Fruit fly (Drosophila melanogaster): Measurements from ENCODE around the gene Tengl2.

Tengl2 gene

DNA sequence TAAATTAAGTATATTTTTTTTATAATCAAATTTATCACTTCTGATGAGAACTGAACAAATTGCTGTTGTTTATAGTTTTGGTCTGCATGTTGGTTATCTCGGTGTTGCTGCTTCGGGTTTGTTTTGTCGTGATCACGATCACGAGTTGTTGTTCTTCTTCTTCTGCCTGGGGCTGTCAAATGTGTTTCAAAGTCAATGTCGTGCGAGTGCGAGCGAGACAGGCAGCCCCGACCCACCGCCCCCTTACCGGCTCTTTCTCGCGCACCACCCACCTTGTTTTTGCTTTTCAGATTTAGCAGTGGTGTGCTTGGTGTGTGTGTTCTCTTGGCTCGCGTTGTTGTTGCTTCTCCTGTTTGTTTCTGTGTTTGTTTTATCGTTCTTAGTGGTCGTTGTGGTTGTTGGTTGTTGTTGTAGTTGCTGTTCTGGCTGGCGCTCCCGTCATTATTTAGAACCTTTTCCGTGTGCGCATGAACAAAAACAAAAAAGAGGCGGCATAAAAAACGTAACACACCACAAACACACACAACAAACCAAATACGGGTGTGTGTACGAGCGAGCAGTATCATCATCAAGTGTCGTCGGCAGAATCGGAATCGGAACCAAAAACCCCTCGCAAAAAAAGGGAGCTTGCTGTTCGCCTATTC lies 41.6 kb downstream of the Tengl2 start, which contains the start of gene COX7AL2:
Gene COX7AL2, minus strand, starts transcription at position 438 of the 644 bp plus-strand sequence.
- no peak for TF ChIP-seq jim (GFP tag; optimal IDR thresholded peaks at IDR 0.05)
- peak in 1 of 2 experiments; percentile 46 for TF ChIP-seq foxo (GFP tag; optimal IDR thresholded peaks at IDR 0.05)
- TF ChIP-seq HLH106 (tag; optimal IDR thresholded peaks at IDR 0.05): peak; percentile 7
- TF ChIP-seq rgr (GFP tag; optimal IDR thresholded peaks at IDR 0.05): peak; percentile 52
- TF ChIP-seq dmrt93B (GFP tag; optimal IDR thresholded peaks at IDR 0.05): peak; percentile 8
- peak; percentile 44 for TF ChIP-seq OdsH (GFP tag; optimal IDR thresholded peaks at IDR 0.05)
- TF ChIP-seq dl (GFP tag; optimal IDR thresholded peaks at IDR 0.05; ENCODE audit: insufficient read depth in 1 of 2, partially characterized antibody in 2 of 2): peak in 1 of 2 experiments; percentile 49
- TF ChIP-seq Sp1 (GFP tag; optimal IDR thresholded peaks at IDR 0.05): peak; percentile 5
- peak; percentile 63 for TF ChIP-seq psq (GFP tag; optimal IDR thresholded peaks at IDR 0.05)
- peak; percentile 49 for TF ChIP-seq Hr83 (GFP tag; optimal IDR thresholded peaks at IDR 0.05; ENCODE audit: poor library complexity, severe bottlenecking)
- TF ChIP-seq br (GFP tag; optimal IDR thresholded peaks at IDR 0.05): no peak
- no peak for TF ChIP-seq Myc (optimal IDR thresholded peaks at IDR 0.05)
- no peak for TF ChIP-seq Rel (GFP tag; optimal IDR thresholded peaks at IDR 0.05)
- TF ChIP-seq Rel (tag; optimal IDR thresholded peaks at IDR 0.05): peak; percentile 65

dm6 chr2L:2196590-2197474 lies 42.4 kb downstream of the Tengl2 start:
- peak; percentile 96 for TF ChIP-seq CrebA (GFP tag; optimal IDR thresholded peaks at IDR 0.05; ENCODE audit: borderline replicate concordance)
- TF ChIP-seq Jra (GFP tag; optimal IDR thresholded peaks at IDR 0.05): peak; percentile 69
- TF ChIP-seq br (GFP tag; optimal IDR thresholded peaks at IDR 0.05): peak; percentile 41
- peak; percentile 76 for TF ChIP-seq HLH106 (tag; optimal IDR thresholded peaks at IDR 0.05)
- TF ChIP-seq Rel (GFP tag; optimal IDR thresholded peaks at IDR 0.05): no peak
- TF ChIP-seq Rel (tag; optimal IDR thresholded peaks at IDR 0.05): peak; percentile 90
- peak; percentile 44 for TF ChIP-seq Hnf4 (GFP tag; optimal IDR thresholded peaks at IDR 0.05)
- TF ChIP-seq rgr (GFP tag; optimal IDR thresholded peaks at IDR 0.05): peak; percentile 64
- TF ChIP-seq Abd-B (GFP tag; optimal IDR thresholded peaks at IDR 0.05): no peak
- no peak for TF ChIP-seq usp (GFP tag; optimal IDR thresholded peaks at IDR 0.05)
- peak; percentile 71 for TF ChIP-seq psq (GFP tag; optimal IDR thresholded peaks at IDR 0.05)
- TF ChIP-seq OdsH (GFP tag; optimal IDR thresholded peaks at IDR 0.05): peak; percentile 69
- no peak for TF ChIP-seq CG32264 (GFP tag; optimal IDR thresholded peaks at IDR 0.05)
- TF ChIP-seq sv (GFP tag; optimal IDR thresholded peaks at IDR 0.05): peak; percentile 75
- peak; percentile 96 for TF ChIP-seq tai (GFP tag; optimal IDR thresholded peaks at IDR 0.05)
- TF ChIP-seq ey (GFP tag; optimal IDR thresholded peaks at IDR 0.05): peak; percentile 67
- TF ChIP-seq lola (GFP tag; optimal IDR thresholded peaks at IDR 0.05): no peak
- peak; percentile 68 for TF ChIP-seq Sp1 (GFP tag; optimal IDR thresholded peaks at IDR 0.05)
- TF ChIP-seq woc (GFP tag; optimal IDR thresholded peaks at IDR 0.05): peak; percentile 83
- TF ChIP-seq Hr78 (GFP tag; optimal IDR thresholded peaks at IDR 0.05): no peak
- TF ChIP-seq GATAd (GFP tag; optimal IDR thresholded peaks at IDR 0.05): no peak
- peak; percentile 97 for TF ChIP-seq Vsx2 (GFP tag; optimal IDR thresholded peaks at IDR 0.05; ENCODE audit: partially characterized antibody)
- TF ChIP-seq h (GFP tag; optimal IDR thresholded peaks at IDR 0.05): peak; percentile 78
- no peak for TF ChIP-seq pan (optimal IDR thresholded peaks at IDR 0.05)
- peak; percentile 55 for TF ChIP-seq dmrt93B (GFP tag; optimal IDR thresholded peaks at IDR 0.05)
- peak; percentile 87 to 92 for TF ChIP-seq dl (GFP tag; optimal IDR thresholded peaks at IDR 0.05; ENCODE audit: insufficient read depth in 1 of 2, partially characterized antibody in 2 of 2)
- peak; percentile 97 for TF ChIP-seq Dif (GFP tag; optimal IDR thresholded peaks at IDR 0.05; ENCODE audit: partially characterized antibody)
- peak; percentile 59 for TF ChIP-seq fru (GFP tag; optimal IDR thresholded peaks at IDR 0.05)
- peak; percentile 13 for TF ChIP-seq dsf (GFP tag; optimal IDR thresholded peaks at IDR 0.05; ENCODE audit: borderline replicate concordance)
- peak; percentile 27 for TF ChIP-seq CG9705 (GFP tag; optimal IDR thresholded peaks at IDR 0.05)
- TF ChIP-seq Hr83 (GFP tag; optimal IDR thresholded peaks at IDR 0.05; ENCODE audit: poor library complexity, severe bottlenecking): peak; percentile 93
- peak; percentile 89 for TF ChIP-seq Myc (optimal IDR thresholded peaks at IDR 0.05)
- no peak for TF ChIP-seq Mio (GFP tag; optimal IDR thresholded peaks at IDR 0.05)
- TF ChIP-seq Dfd (GFP tag; optimal IDR thresholded peaks at IDR 0.05): no peak
- peak; percentile 42 to 75 for TF ChIP-seq foxo (GFP tag; optimal IDR thresholded peaks at IDR 0.05)
- peak; percentile 43 for TF ChIP-seq N (GFP tag; optimal IDR thresholded peaks at IDR 0.05)
- TF ChIP-seq sage (GFP tag; optimal IDR thresholded peaks at IDR 0.05): no peak
- TF ChIP-seq jim (GFP tag; optimal IDR thresholded peaks at IDR 0.05): peak; percentile 57
- peak; percentile 50 for TF ChIP-seq brk (GFP tag; optimal IDR thresholded peaks at IDR 0.05)

Data from whole organism, wandering third instar larva.